Fruit fly (Drosophila melanogaster): ENCODE results near the gene Mtr4.

Gene Mtr4

dm6 chr2L:15750523-15751258, 1.4 kb upstream of the Mtr4 start, which contains the start of gene ND-B17 (continued):
- TF ChIP-seq klu (GFP tag; IDR thresholded peaks at IDR 0.05) (no peak), Kr (GFP tag; optimal IDR thresholded peaks at IDR 0.05) (no peak), Sin3A (optimal IDR thresholded peaks at IDR 0.05) (no peak), unc-4 (GFP tag; IDR thresholded peaks at IDR 0.05; ENCODE audit: partially characterized antibody) (0 out of 2 replicates have a peak, but pooled peaks have one; percentile 21), CG10565 (GFP tag; optimal IDR thresholded peaks at IDR 0.05) (no peak), CG10979 (tag; optimal IDR thresholded peaks at IDR 0.05) (no peak), CG6654 (GFP tag; optimal IDR thresholded peaks at IDR 0.05) (no peak), cad (GFP tag; optimal IDR thresholded peaks at IDR 0.05) (no peak), scrt (GFP tag; optimal IDR thresholded peaks at IDR 0.05) (no peak), CG12236 (GFP tag; optimal IDR thresholded peaks at IDR 0.05) (no peak), cg (GFP tag; optimal IDR thresholded peaks at IDR 0.05) (no peak), CG14710 (tag; optimal IDR thresholded peaks at IDR 0.05) (peak; percentile 23), HHEX (GFP tag; optimal IDR thresholded peaks at IDR 0.05) (no peak), Trl (optimal IDR thresholded peaks at IDR 0.05) (no peak), Trl (GFP tag; optimal IDR thresholded peaks at IDR 0.05) (peak; percentile 66), CG12391 (tag; optimal IDR thresholded peaks at IDR 0.05) (peak; percentile 50), CG5953 (GFP tag; IDR thresholded peaks at IDR 0.05) (no peak), sim (GFP tag; IDR thresholded peaks at IDR 0.05) (no peak), CG3847 (GFP tag; IDR thresholded peaks at IDR 0.05) (peak; percentile 57), fd102C (GFP tag; optimal IDR thresholded peaks at IDR 0.05) (no peak), CG12219 (GFP tag; optimal IDR thresholded peaks at IDR 0.05) (no peak), ewg (GFP tag; optimal IDR thresholded peaks at IDR 0.05) (no peak), CG15479 (GFP tag; optimal IDR thresholded peaks at IDR 0.05) (no peak), Lhr (GFP tag; optimal IDR thresholded peaks at IDR 0.05) (peak; percentile 65), CG7372 (GFP tag; IDR thresholded peaks at IDR 0.05) (peak; percentile 53; the same call in 1 of the 2 replicates), CG4404 (GFP tag; IDR thresholded peaks at IDR 0.05) (no peak), D (optimal IDR thresholded peaks at IDR 0.05) (no peak), D (GFP tag; optimal IDR thresholded peaks at IDR 0.05) (no peak), jing (GFP tag; optimal IDR thresholded peaks at IDR 0.05) (no peak), CG6254 (GFP tag; optimal IDR thresholded peaks at IDR 0.05) (no peak), cwo (GFP tag; optimal IDR thresholded peaks at IDR 0.05) (no peak), dm (GFP tag; optimal IDR thresholded peaks at IDR 0.05) (peak; percentile 50), CG18599 (GFP tag; optimal IDR thresholded peaks at IDR 0.05) (no peak), CG34422 (GFP tag; IDR thresholded peaks at IDR 0.05) (peak; percentile 70; the same call in 2 of the 3 replicates), sima (GFP tag; optimal IDR thresholded peaks at IDR 0.05) (no peak), CG3163 (GFP tag; optimal IDR thresholded peaks at IDR 0.05) (peak; percentile 29), CG17912 (GFP tag; optimal IDR thresholded peaks at IDR 0.05) (peak; percentile 11), CG33557 (GFP tag; optimal IDR thresholded peaks at IDR 0.05) (peak; percentile 3), Dip3 (GFP tag; optimal IDR thresholded peaks at IDR 0.05) (peak; percentile 20), Gug (GFP tag; IDR thresholded peaks at IDR 0.05) (peak; percentile 51; the same call in 2 of the 4 replicates), exex (tag; optimal IDR thresholded peaks at IDR 0.05) (no peak), wdn (GFP tag; IDR thresholded peaks at IDR 0.05) (0 out of 2 replicates have a peak, but pooled peaks have one; percentile 11), oc (tag; optimal IDR thresholded peaks at IDR 0.05) (no peak), sob (GFP tag; IDR thresholded peaks at IDR 0.05) (peak; percentile 75), Ets65A (GFP tag) (no peak), CG32772 (GFP tag; IDR thresholded peaks at IDR 0.05) (no peak), hkb (optimal IDR thresholded peaks at IDR 0.05) (peak; percentile 29), hkb (GFP tag; IDR thresholded peaks at IDR 0.05) (peak; percentile 63; the same call in 1 of the 2 replicates), CG13775 (GFP tag; optimal IDR thresholded peaks at IDR 0.05) (peak; percentile 1), gem (tag; optimal IDR thresholded peaks at IDR 0.05) (no peak), Chrac-16 (GFP tag; optimal IDR thresholded peaks at IDR 0.05) (peak; percentile 45)
